Worm (Caenorhabditis elegans): ENCODE results near the gene spin-1.

- TF ChIP-seq fkh-10 (GFP tag; optimal IDR thresholded peaks at IDR 0.05): no peak
- no peak for TF ChIP-seq rnt-1 (tag; optimal IDR thresholded peaks at IDR 0.05)
- TF ChIP-seq aly-2 (tag; optimal IDR thresholded peaks at IDR 0.05): no peak
- TF ChIP-seq nhr-237 (tag; optimal IDR thresholded peaks at IDR 0.05): no peak
- no peak for TF ChIP-seq lin-35 (GFP tag; optimal IDR thresholded peaks at IDR 0.05)
- no peak for TF ChIP-seq dpl-1 (GFP tag; optimal IDR thresholded peaks at IDR 0.05)
- TF ChIP-seq unc-62 (GFP tag; optimal IDR thresholded peaks at IDR 0.05): no peak
- TF ChIP-seq mdl-1 (tag; optimal IDR thresholded peaks at IDR 0.05): no peak
- no peak for TF ChIP-seq sptf-1 (tag; optimal IDR thresholded peaks at IDR 0.05)
- TF ChIP-seq lin-13 (GFP tag; optimal IDR thresholded peaks at IDR 0.05): no peak
- TF ChIP-seq unc-130 (tag; optimal IDR thresholded peaks at IDR 0.05): no peak
- no peak for TF ChIP-seq nhr-28 (tag; optimal IDR thresholded peaks at IDR 0.05)
- TF ChIP-seq aha-1 (tag; optimal IDR thresholded peaks at IDR 0.05): no peak
Measured at ce11 chrV:12113726-12114125, 1.1 kb upstream of the spin-1 start.
